Fruit fly (Drosophila melanogaster): ENCODE measurements around the gene sick.

DNA sequence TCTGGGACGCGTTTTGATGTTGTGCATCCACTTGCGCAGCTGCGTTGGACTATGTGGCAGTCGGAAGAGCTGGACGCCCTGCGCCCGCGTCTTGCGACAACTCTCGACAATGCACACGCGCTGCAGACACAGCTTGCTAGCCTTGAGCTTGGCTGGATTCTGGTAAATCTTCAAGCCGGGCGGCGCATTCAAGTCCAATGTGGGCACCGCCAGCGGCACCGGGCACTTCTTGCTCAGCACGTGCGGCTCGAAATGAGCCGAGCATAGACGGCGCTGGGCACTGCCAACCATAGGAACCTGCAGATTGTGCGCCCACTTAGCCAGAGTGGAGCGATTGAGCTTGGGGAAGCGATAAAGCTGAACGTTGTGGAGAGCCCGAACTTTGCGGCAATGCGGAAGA is 45.6 kb upstream of the sick start:
- TF ChIP-seq pan (optimal IDR thresholded peaks at IDR 0.05) (no peak), usp (GFP tag; optimal IDR thresholded peaks at IDR 0.05) (no peak), Dll (optimal IDR thresholded peaks at IDR 0.05) (no peak), CG8478 (optimal IDR thresholded peaks at IDR 0.05) (no peak), psq (optimal IDR thresholded peaks at IDR 0.05) (no peak), EcR (GFP tag; optimal IDR thresholded peaks at IDR 0.05) (no peak)

All from whole organism.